Fruit fly (Drosophila melanogaster): Measurements from ENCODE around the gene CG32579.

CG32579 gene

DNA sequence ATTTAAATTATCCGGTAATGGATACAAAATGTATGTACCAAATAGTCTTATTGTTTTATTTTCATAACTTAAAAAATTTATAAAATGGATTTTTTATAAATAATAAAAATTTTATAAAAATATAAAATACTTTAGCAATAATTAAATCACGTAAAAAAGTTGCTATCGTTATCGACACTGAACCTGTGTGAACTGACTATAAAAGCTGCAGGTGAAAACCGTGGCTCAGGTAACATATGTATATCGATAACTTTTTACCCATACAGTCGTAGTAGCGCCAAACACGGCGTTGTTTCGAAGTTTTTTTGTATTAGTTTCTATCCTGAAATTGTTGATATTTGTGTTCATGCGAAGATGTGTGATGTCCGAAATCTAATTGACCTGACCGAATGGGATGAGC is 19.4 kb upstream of the CG32579 start, which contains the start of gene CG3679 (continued):
- TF ChIP-seq phol (tag; optimal IDR thresholded peaks at IDR 0.05) (no peak), fd96Cb (tag; optimal IDR thresholded peaks at IDR 0.05) (no peak), CG11560 (tag; IDR thresholded peaks at IDR 0.05) (no peak), Ravus (GFP tag; IDR thresholded peaks at IDR 0.05) (no peak), CG10147 (GFP tag; optimal IDR thresholded peaks at IDR 0.05) (no peak), CG12236 (GFP tag; optimal IDR thresholded peaks at IDR 0.05) (no peak), CG17385 (GFP tag; optimal IDR thresholded peaks at IDR 0.05) (no peak), PHDP (tag; optimal IDR thresholded peaks at IDR 0.05) (no peak), CG32532 (GFP tag; IDR thresholded peaks at IDR 0.05) (no peak), jing (GFP tag; optimal IDR thresholded peaks at IDR 0.05) (no peak), CG2875 (GFP tag; optimal IDR thresholded peaks at IDR 0.05) (no peak), CG8281 (tag; optimal IDR thresholded peaks at IDR 0.05) (no peak), CG34224 (GFP tag; IDR thresholded peaks at IDR 0.05; ENCODE audit: partially characterized antibody) (peak; percentile 66), slou (GFP tag; optimal IDR thresholded peaks at IDR 0.05) (no peak), CG11247 (GFP tag; IDR thresholded peaks at IDR 0.05) (no peak), CG12155 (GFP tag; optimal IDR thresholded peaks at IDR 0.05) (no peak), CG2129 (GFP tag; IDR thresholded peaks at IDR 0.05; ENCODE audit: partially characterized antibody) (no peak), ase (GFP tag; IDR thresholded peaks at IDR 0.05) (no peak), Atf3 (GFP tag; optimal IDR thresholded peaks at IDR 0.05) (no peak), Dref (GFP tag; IDR thresholded peaks at IDR 0.05) (peak; percentile 84), Myb (GFP tag; optimal IDR thresholded peaks at IDR 0.05) (no peak), Drgx (GFP tag; IDR thresholded peaks at IDR 0.05) (no peak), CG3995 (GFP tag; optimal IDR thresholded peaks at IDR 0.05) (peak; percentile 92), otp (GFP tag; IDR thresholded peaks at IDR 0.05) (no peak), bowl (GFP tag; IDR thresholded peaks at IDR 0.05) (no peak), ro (GFP tag; IDR thresholded peaks at IDR 0.05) (no peak), CG10431 (GFP tag; optimal IDR thresholded peaks at IDR 0.05) (no peak), CG13287 (GFP tag; IDR thresholded peaks at IDR 0.05; ENCODE audit: partially characterized antibody) (peak; percentile 74), Dll (GFP tag; IDR thresholded peaks at IDR 0.05; ENCODE audit: partially characterized antibody) (peak; percentile 68), CG14014 (GFP tag; IDR thresholded peaks at IDR 0.05) (no peak), CG10959 (GFP tag; IDR thresholded peaks at IDR 0.05) (no peak), CG4820 (GFP tag; optimal IDR thresholded peaks at IDR 0.05) (no peak), CG14860 (GFP tag; IDR thresholded peaks at IDR 0.05; ENCODE audit: partially characterized antibody) (peak; percentile 67), Sry-β (GFP tag; optimal IDR thresholded peaks at IDR 0.05) (no peak), CTCF (GFP tag; optimal IDR thresholded peaks at IDR 0.05) (no peak), klu (GFP tag; IDR thresholded peaks at IDR 0.05) (no peak), CG14050 (GFP tag; IDR thresholded peaks at IDR 0.05) (no peak), fd64A (GFP tag; optimal IDR thresholded peaks at IDR 0.05) (no peak), lab (GFP tag; optimal IDR thresholded peaks at IDR 0.05) (no peak), unpg (GFP tag; optimal IDR thresholded peaks at IDR 0.05) (no peak), CG9876 (GFP tag; optimal IDR thresholded peaks at IDR 0.05) (no peak), Fer1 (GFP tag; optimal IDR thresholded peaks at IDR 0.05) (no peak), mld (GFP tag; IDR thresholded peaks at IDR 0.05; ENCODE audit: partially characterized antibody) (peak; percentile 65; the same call in 1 of the 3 replicates), Doc2 (GFP tag; IDR thresholded peaks at IDR 0.05) (no peak), seq (GFP tag; IDR thresholded peaks at IDR 0.05) (no peak), CG6254 (GFP tag; optimal IDR thresholded peaks at IDR 0.05) (no peak), CG8944 (GFP tag; optimal IDR thresholded peaks at IDR 0.05) (no peak), CG10209 (GFP tag; optimal IDR thresholded peaks at IDR 0.05) (no peak), pb (GFP tag; optimal IDR thresholded peaks at IDR 0.05) (no peak), CG4730 (GFP tag; IDR thresholded peaks at IDR 0.05) (no peak), CG34422 (GFP tag; IDR thresholded peaks at IDR 0.05) (no peak), CG8388 (GFP tag; optimal IDR thresholded peaks at IDR 0.05) (no peak), Side (GFP tag; optimal IDR thresholded peaks at IDR 0.05) (no peak)
